Worm (Caenorhabditis elegans) whole organism, L4/young adult: ENCODE measurements around the gene spr-3.

Experiments
- dao-5 ChIP-seq: sonication (generic microtip); optimal IDR thresholded peaks from 2 replicates; lab custom pipeline; 2016; ENCODE audit warnings: missing genotype, missing genetic modification characterization, moderate library complexity, missing compliant biosample characterization
- him-1 ChIP-seq: sonication (generic microtip); optimal IDR thresholded peaks from 2 replicates; lab custom pipeline; 2016; ENCODE audit warnings: missing genotype, missing genetic modification reagents, missing genetic modification characterization, missing compliant biosample characterization

ce11 chrX:4464367-4464766 is 49.5 kb upstream of the spr-3 start:
- no peak for TF ChIP-seq him-1 (tag; lab: Kevin White, UChicago)
- no peak for TF ChIP-seq dao-5
